Worm (Caenorhabditis elegans): Measurements from ENCODE around the gene F21C10.4.

DNA sequence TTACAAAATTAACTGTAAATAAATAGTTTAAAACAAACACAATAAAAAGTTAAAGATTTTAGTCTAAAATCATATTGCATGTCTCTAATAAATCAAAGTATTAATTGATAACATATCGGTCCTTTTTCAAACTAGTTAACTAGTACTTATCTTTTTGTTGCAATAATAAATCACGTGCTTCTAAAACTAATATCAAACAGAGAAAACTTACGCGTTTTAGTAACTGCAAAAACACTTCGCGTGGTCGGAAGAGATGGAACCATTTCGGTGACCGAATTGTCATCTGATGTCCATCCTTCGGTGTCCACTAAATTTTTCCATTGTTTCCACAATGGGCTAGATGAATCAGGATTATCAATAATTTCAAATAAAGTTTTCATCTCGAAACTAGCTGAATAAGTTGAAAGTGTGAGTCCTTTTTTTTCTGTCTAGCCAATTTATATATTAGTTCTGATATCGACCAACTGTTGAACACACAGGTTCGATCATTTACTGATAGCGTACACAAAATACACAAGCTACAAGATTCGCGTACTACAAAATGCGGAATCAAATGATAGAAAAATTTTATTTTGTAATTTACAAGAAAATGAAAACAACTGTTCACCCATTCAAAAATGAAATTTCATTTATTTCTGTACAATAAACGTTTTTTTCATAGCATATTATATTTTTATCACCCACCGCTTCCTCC is 28.0 kb upstream of the F21C10.4 start, which contains the start of gene F21C10.9:
- no peak for TF ChIP-seq snpc-4 (tag; optimal IDR thresholded peaks at IDR 0.05)
- TF ChIP-seq ztf-11 (tag; optimal IDR thresholded peaks at IDR 0.05) = no peak
- TF ChIP-seq bed-3 (GFP tag; optimal IDR thresholded peaks at IDR 0.05) = no peak
- no peak for TF ChIP-seq sem-2 (GFP tag; optimal IDR thresholded peaks at IDR 0.05)
- TF ChIP-seq pha-4 (tag; optimal IDR thresholded peaks at IDR 0.05) = no peak
- no peak for TF ChIP-seq ceh-83 (GFP tag; optimal IDR thresholded peaks at IDR 0.05)
- no peak for TF ChIP-seq elt-1 (tag; optimal IDR thresholded peaks at IDR 0.05; ENCODE audit: borderline replicate concordance, insufficient read depth)
- no peak for TF ChIP-seq nhr-237 (tag; optimal IDR thresholded peaks at IDR 0.05)
- TF ChIP-seq nhr-76 (tag; optimal IDR thresholded peaks at IDR 0.05) = no peak
